Fruit fly (Drosophila melanogaster) S2 (cell line): ENCODE results near the gene CG7115.

Experiments used
- CG8478 ChIP-seq: fragments of >200 bp; optimal IDR thresholded peaks from 2 replicates; lab custom pipeline; 2018
- CTCF ChIP-seq, 2 experiments: fragments of >200 bp; optimal IDR thresholded peaks; 2 replicates each; lab custom pipeline; 2018

The CG7115 gene

dm6 chr2L:7820851-7821250 lies at the start of gene CG7115:
Gene CG7115, plus strand, starts transcription at chr2L:7821151.
- TF ChIP-seq CG8478 = no peak
- no peak for TF ChIP-seq CTCF (optimal IDR thresholded peaks at IDR 0.05; lab: Kevin White, UChicago)

dm6 chr2L:7771891-7772290 lies 49.1 kb upstream of the CG7115 start:
- TF ChIP-seq CG8478 (no peak), CTCF (optimal IDR thresholded peaks at IDR 0.05; lab: Kevin White, UChicago) (no peak)

dm6 chr2L:7775260-7775659 lies 45.7 kb upstream of the CG7115 start:
- TF ChIP-seq CG8478 (no peak), CTCF (optimal IDR thresholded peaks at IDR 0.05; lab: Kevin White, UChicago) (no peak)

dm6 chr2L:7777979-7778692 lies 42.8 kb upstream of the CG7115 start, which contains the start of gene CG7179:
Gene CG7179, minus strand, starts transcription at chr2L:7778029.
- TF ChIP-seq CG8478 (no peak), CTCF (optimal IDR thresholded peaks at IDR 0.05; lab: Kevin White, UChicago) (no peak)

- no peak for TF ChIP-seq CTCF (optimal IDR thresholded peaks at IDR 0.05; lab: Kevin White, UChicago)
- TF ChIP-seq CG8478 = no peak
These were observed 41.2 kb upstream of the CG7115 start, which contains the start of gene Uro for dm6 chr2L:7779785-7780184. Gene Uro, plus strand, starts transcription at chr2L:7780085.

dm6 chr2L:7781165-7781564 lies 39.8 kb upstream of the CG7115 start, which contains the start of gene CG7164:
Gene CG7164, plus strand, starts transcription at chr2L:7781465.
- TF ChIP-seq CG8478 (no peak), CTCF (optimal IDR thresholded peaks at IDR 0.05; lab: Kevin White, UChicago) (no peak)

dm6 chr2L:7782788-7783401 lies 38.1 kb upstream of the CG7115 start, which contains the start of gene Brd7-9:
Gene Brd7-9, plus strand, starts transcription at chr2L:7782865.
- TF ChIP-seq CG8478 (no peak), CTCF (optimal IDR thresholded peaks at IDR 0.05; lab: Kevin White, UChicago) (no peak)

- no peak for TF ChIP-seq CTCF (optimal IDR thresholded peaks at IDR 0.05; lab: Kevin White, UChicago)
- TF ChIP-seq CG8478 = no peak
These were observed 31.9 kb upstream of the CG7115 start for dm6 chr2L:7788952-7789466.

dm6 chr2L:7790081-7790447 lies 30.9 kb upstream of the CG7115 start:
- TF ChIP-seq CTCF (optimal IDR thresholded peaks at IDR 0.05; lab: Kevin White, UChicago) (no peak), CG8478 (no peak)

- TF ChIP-seq CG8478 (no peak), CTCF (optimal IDR thresholded peaks at IDR 0.05; lab: Kevin White, UChicago) (no peak)
These were observed 30.2 kb upstream of the CG7115 start, which contains the start of gene CG7149 for dm6 chr2L:7790448-7791355. Gene CG7149, minus strand, starts transcription at chr2L:7790557.

dm6 chr2L:7791356-7791738 lies 29.6 kb upstream of the CG7115 start:
- TF ChIP-seq CTCF (optimal IDR thresholded peaks at IDR 0.05; lab: Kevin White, UChicago) (no peak), CG8478 (no peak)

dm6 chr2L:7794689-7795475 lies 26.1 kb upstream of the CG7115 start:
- TF ChIP-seq CG8478 (no peak), CTCF (optimal IDR thresholded peaks at IDR 0.05; lab: Kevin White, UChicago) (no peak)

- TF ChIP-seq CG8478 = no peak
- TF ChIP-seq CTCF (optimal IDR thresholded peaks at IDR 0.05; lab: Kevin White, UChicago) = no peak
These were observed 25.1 kb upstream of the CG7115 start, which contains the start of gene LKRSDH for dm6 chr2L:7795859-7796258. Gene LKRSDH, minus strand, starts transcription at chr2L:7795959.

- TF ChIP-seq CG8478 = no peak
- TF ChIP-seq CTCF (optimal IDR thresholded peaks at IDR 0.05; lab: Kevin White, UChicago) = peak in 1 of 2 experiments; percentile 17
These were observed 21.0 kb upstream of the CG7115 start, which contains the start of the genes Herp and r2d2 for dm6 chr2L:7799804-7800433. Gene Herp, minus strand, starts transcription at chr2L:7800058. Gene r2d2, plus strand, starts transcription at chr2L:7800147.
